Fruit fly (Drosophila melanogaster): ENCODE measurements around the gene fzr.
A peak's percentile ranks its signal among the peaks of the same experiment; 100 is the strongest.

The fzr gene

dm6 chrX:4684444-4684924 lies 5.1 kb upstream of the fzr start (continued):
- TF ChIP-seq maf-S (GFP tag; optimal IDR thresholded peaks at IDR 0.05): peak; percentile 76
- TF ChIP-seq vvl (GFP tag; IDR thresholded peaks at IDR 0.05): peak; percentile 94
- TF ChIP-seq trh (GFP tag; optimal IDR thresholded peaks at IDR 0.05): peak; percentile 29
- TF ChIP-seq CG1792 (GFP tag; optimal IDR thresholded peaks at IDR 0.05): peak; percentile 69
- TF ChIP-seq Hsf (GFP tag; optimal IDR thresholded peaks at IDR 0.05): peak; percentile 81
- TF ChIP-seq CG15696 (tag; optimal IDR thresholded peaks at IDR 0.05): peak; percentile 61
- TF ChIP-seq crp (GFP tag; optimal IDR thresholded peaks at IDR 0.05): peak in 1 of 2 experiments; percentile 43
- TF ChIP-seq CG9437 (GFP tag; optimal IDR thresholded peaks at IDR 0.05): peak; percentile 44
- TF ChIP-seq cato (GFP tag; optimal IDR thresholded peaks at IDR 0.05; ENCODE audit: borderline replicate concordance): peak; percentile 32
- peak; percentile 88 for TF ChIP-seq Aef1 (GFP tag; IDR thresholded peaks at IDR 0.05)
- TF ChIP-seq Ravus (GFP tag; IDR thresholded peaks at IDR 0.05): peak; percentile 46; the same call in 1 of the 2 replicates
- TF ChIP-seq sens (GFP tag): peak; percentile 95
- TF ChIP-seq CG15601 (tag; optimal IDR thresholded peaks at IDR 0.05): peak; percentile 52
- TF ChIP-seq CG15514 (GFP tag; optimal IDR thresholded peaks at IDR 0.05): peak; percentile 89
- peak; percentile 83 for TF ChIP-seq CG17328 (GFP tag; IDR thresholded peaks at IDR 0.05)
- peak; percentile 93 for TF ChIP-seq HLH54F (GFP tag; optimal IDR thresholded peaks at IDR 0.05)
- peak; percentile 72 for TF ChIP-seq cwo (GFP tag; optimal IDR thresholded peaks at IDR 0.05)
- TF ChIP-seq CG11398 (GFP tag; optimal IDR thresholded peaks at IDR 0.05): peak; percentile 68
- no peak for TF ChIP-seq CG3407 (GFP tag; optimal IDR thresholded peaks at IDR 0.05)
- TF ChIP-seq gcm2 (GFP tag; optimal IDR thresholded peaks at IDR 0.05): peak; percentile 54
- TF ChIP-seq Stat92E (GFP tag; optimal IDR thresholded peaks at IDR 0.05): no peak
- TF ChIP-seq NC2β (GFP tag; optimal IDR thresholded peaks at IDR 0.05): peak; percentile 61
- TF ChIP-seq usp (GFP tag; optimal IDR thresholded peaks at IDR 0.05): no peak
- peak; percentile 92 for TF ChIP-seq CG12659 (GFP tag; optimal IDR thresholded peaks at IDR 0.05)
- TF ChIP-seq CG7357 (GFP tag; IDR thresholded peaks at IDR 0.05): peak; percentile 77
- no peak for TF ChIP-seq Hmx (GFP tag; optimal IDR thresholded peaks at IDR 0.05)
- TF ChIP-seq pita (GFP tag; optimal IDR thresholded peaks at IDR 0.05): no peak
- peak; percentile 71 for TF ChIP-seq CG18011 (GFP tag; optimal IDR thresholded peaks at IDR 0.05)
- peak; percentile 71 for TF ChIP-seq ato (GFP tag; IDR thresholded peaks at IDR 0.05; ENCODE audit: partially characterized antibody)
- peak; percentile 57 for TF ChIP-seq CG16815 (GFP tag; optimal IDR thresholded peaks at IDR 0.05)
- TF ChIP-seq Jarid2 (GFP tag; optimal IDR thresholded peaks at IDR 0.05): peak; percentile 54
- TF ChIP-seq Taf1 (GFP tag; IDR thresholded peaks at IDR 0.05): peak; percentile 77
- TF ChIP-seq CG15479 (GFP tag; optimal IDR thresholded peaks at IDR 0.05): peak; percentile 81
- TF ChIP-seq lov (optimal IDR thresholded peaks at IDR 0.05): no peak
- peak; percentile 58; the same call in 1 of the 3 replicates for TF ChIP-seq lov (GFP tag; IDR thresholded peaks at IDR 0.05)
- peak; percentile 39 for TF ChIP-seq CG6654 (GFP tag; optimal IDR thresholded peaks at IDR 0.05)
- TF ChIP-seq unc-4 (GFP tag; IDR thresholded peaks at IDR 0.05; ENCODE audit: partially characterized antibody): peak; percentile 81
- TF ChIP-seq CG6689 (GFP tag; IDR thresholded peaks at IDR 0.05): peak; percentile 86
- peak; percentile 84 for TF ChIP-seq sisA (GFP tag; IDR thresholded peaks at IDR 0.05)
- no peak for TF ChIP-seq kah (GFP tag; optimal IDR thresholded peaks at IDR 0.05)
- TF ChIP-seq ftz-f1 (GFP tag; optimal IDR thresholded peaks at IDR 0.05): peak; percentile 87
- peak; percentile 90 for TF ChIP-seq sd (tag; optimal IDR thresholded peaks at IDR 0.05)
- TF ChIP-seq stc (GFP tag; IDR thresholded peaks at IDR 0.05): peak; percentile 80
- peak; percentile 79 for TF ChIP-seq Drgx (GFP tag; IDR thresholded peaks at IDR 0.05)
- peak; percentile 76; the same call in 1 of the 2 replicates for TF ChIP-seq Nf-YA (GFP tag; IDR thresholded peaks at IDR 0.05)
- TF ChIP-seq CG9609 (GFP tag; optimal IDR thresholded peaks at IDR 0.05): peak; percentile 81
- peak; percentile 59 for TF ChIP-seq gfzf (GFP tag; optimal IDR thresholded peaks at IDR 0.05)
- peak; percentile 51; the same call in 1 of the 3 replicates for TF ChIP-seq jigr1 (GFP tag; IDR thresholded peaks at IDR 0.05)
- TF ChIP-seq CG5180 (GFP tag; optimal IDR thresholded peaks at IDR 0.05): peak; percentile 40
- TF ChIP-seq CG1603 (tag; optimal IDR thresholded peaks at IDR 0.05): peak; percentile 86
